Worm (Caenorhabditis elegans): ENCODE measurements around the gene tbx-2.

DNA sequence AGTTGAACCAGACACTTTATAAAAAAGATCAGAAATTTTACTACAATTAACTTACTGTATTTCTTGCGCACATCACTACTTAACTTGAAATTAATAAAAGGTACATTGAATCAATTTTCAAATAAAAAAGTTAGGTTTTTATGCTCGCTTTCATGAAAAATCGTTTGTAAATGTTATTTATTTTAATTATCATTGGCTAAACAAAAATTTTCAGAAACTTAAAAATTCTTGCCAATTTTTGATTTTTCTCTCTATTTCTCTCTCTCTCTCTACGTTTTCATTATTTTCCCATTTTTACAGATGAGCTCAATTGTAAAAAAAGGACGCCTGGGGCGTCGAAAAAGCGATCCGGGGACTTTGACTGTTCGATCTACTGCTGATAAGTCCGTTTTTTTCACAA is 26.7 kb downstream of the tbx-2 start, which contains the start of gene sax-2:
- TF ChIP-seq nhr-76 (tag; optimal IDR thresholded peaks at IDR 0.05) (no peak), nhr-12 (tag; optimal IDR thresholded peaks at IDR 0.05) (no peak), ztf-11 (tag; optimal IDR thresholded peaks at IDR 0.05) (no peak), unc-62 (GFP tag; optimal IDR thresholded peaks at IDR 0.05) (no peak), blmp-1 (tag; optimal IDR thresholded peaks at IDR 0.05) (no peak), ces-1 (GFP tag; optimal IDR thresholded peaks at IDR 0.05) (no peak), elt-1 (tag; optimal IDR thresholded peaks at IDR 0.05; ENCODE audit: borderline replicate concordance, insufficient read depth) (no peak), bed-3 (GFP tag; optimal IDR thresholded peaks at IDR 0.05) (no peak), mab-5 (tag; optimal IDR thresholded peaks at IDR 0.05) (no peak), nhr-28 (tag; optimal IDR thresholded peaks at IDR 0.05) (no peak), zip-8 (tag; optimal IDR thresholded peaks at IDR 0.05) (no peak)
